Worm (Caenorhabditis elegans) whole organism, young adult: Measurements from ENCODE around the gene qdpr-1.

Experiments used
- F22D6.2 ChIP-seq: sonication (generic microtip); optimal IDR thresholded peaks from 2 replicates; lab custom pipeline; 2016; ENCODE audit warnings: mild to moderate bottlenecking, missing genetic modification characterization, missing compliant biosample characterization
- die-1 ChIP-seq: sonication (generic microtip); optimal IDR thresholded peaks from 2 replicates; lab custom pipeline; 2016; ENCODE audit warnings: missing genotype, mild to moderate bottlenecking, missing genetic modification characterization, missing compliant biosample characterization
- madf-8 ChIP-seq: fragments of 200-800 bp; sonication (Bioruptor generic); conservative IDR thresholded peaks from 2 replicates; pipeline ENCODE4 v1.3.6; 2022; ENCODE audit warnings: missing genetic modification reagents, missing genetic modification characterization, missing compliant biosample characterization
- snpc-1.3 ChIP-seq: sonication (generic microtip); optimal IDR thresholded peaks from 2 replicates; lab custom pipeline; 2017; ENCODE audit warnings: missing genetic modification characterization, mild to moderate bottlenecking, missing compliant biosample characterization, antibody characterized with exemption, moderate library complexity, missing genotype, missing genetic modification reagents; ENCODE audit not compliant: insufficient read depth

ce11 chrIII:13383159-13383558 is 10.6 kb upstream of the qdpr-1 start:
- TF ChIP-seq F22D6.2 (tag; lab: Kevin White, UChicago): no peak
- TF ChIP-seq die-1 (tag; lab: Kevin White, UChicago): no peak
- TF ChIP-seq snpc-1.3 (tag; lab: Kevin White, UChicago): no peak
- no peak for TF ChIP-seq madf-8 (GFP tag; lab: Robert Waterston, UW)
